Worm (Caenorhabditis elegans) whole organism, L3 larva: Measurements from ENCODE around the gene klp-19.

Source experiments
- aly-2 ChIP-seq: fragments of 150-350 bp; optimal IDR thresholded peaks from 2 replicates; lab custom pipeline; 2014; ENCODE audit warnings: missing biosample characterization, missing genetic modification characterization
- ceh-28 ChIP-seq: fragments of 150-350 bp; optimal IDR thresholded peaks from 2 replicates; lab custom pipeline; 2014; ENCODE audit warnings: missing biosample characterization, missing genetic modification reagents, missing genetic modification characterization
- egl-27 ChIP-seq: sonication (generic microtip); optimal IDR thresholded peaks from 4 replicates; lab custom pipeline; 2017; ENCODE audit warnings: missing biosample characterization, missing genetic modification reagents, missing genetic modification characterization
- egl-5 ChIP-seq: fragments of 150-350 bp; optimal IDR thresholded peaks from 2 replicates; lab custom pipeline; 2017; ENCODE audit warnings: missing biosample characterization, missing genetic modification reagents, missing genetic modification characterization, inconsistent platforms
- elt-1 ChIP-seq: fragments of 150-350 bp; optimal IDR thresholded peaks from 2 replicates; lab custom pipeline; 2014; ENCODE audit warnings: missing biosample characterization, missing genetic modification characterization
- elt-2 ChIP-seq: sonication (generic microtip); optimal IDR thresholded peaks from 2 replicates; lab custom pipeline; 2016; ENCODE audit warnings: missing genetic modification reagents, mild to moderate bottlenecking, missing genetic modification characterization, missing compliant biosample characterization
- eor-1 ChIP-seq, 2 experiments: fragments of 150-350 bp; optimal IDR thresholded peaks; 2 replicates each; lab custom pipeline; 2014 to 2018; ENCODE audit warnings: missing biosample characterization in 2 of 2, missing genetic modification characterization in 2 of 2
- fos-1 ChIP-seq: fragments of 150-350 bp; optimal IDR thresholded peaks from 2 replicates; lab custom pipeline; 2014; ENCODE audit warnings: missing biosample characterization, missing genetic modification characterization
- hmg-11 ChIP-seq: sonication (generic microtip); optimal IDR thresholded peaks from 2 replicates; lab custom pipeline; 2016; ENCODE audit warnings: missing genetic modification characterization, missing compliant biosample characterization
- jun-1 ChIP-seq: fragments of 150-350 bp; optimal IDR thresholded peaks from 2 replicates; lab custom pipeline; 2014; ENCODE audit warnings: missing biosample characterization, missing genetic modification reagents, missing genetic modification characterization
- lin-15B ChIP-seq: fragments of 150-350 bp; optimal IDR thresholded peaks from 2 replicates; lab custom pipeline; 2014; ENCODE audit warnings: missing biosample characterization, missing genetic modification characterization
- lin-39 ChIP-seq: fragments of 150-350 bp; optimal IDR thresholded peaks from 2 replicates; lab custom pipeline; 2018; ENCODE audit warnings: missing biosample characterization, missing genetic modification reagents, missing genetic modification characterization
- lsy-12 ChIP-seq: sonication (generic microtip); optimal IDR thresholded peaks from 2 replicates; lab custom pipeline; 2016; ENCODE audit warnings: mild to moderate bottlenecking, missing genetic modification characterization, missing compliant biosample characterization
- nhr-12 ChIP-seq: fragments of 150-350 bp; optimal IDR thresholded peaks from 2 replicates; lab custom pipeline; 2014; ENCODE audit warnings: missing biosample characterization, missing genetic modification characterization
- nhr-23 ChIP-seq: fragments of 150-350 bp; optimal IDR thresholded peaks from 2 replicates; lab custom pipeline; 2014; ENCODE audit warnings: missing biosample characterization, missing genetic modification reagents, missing genetic modification characterization
- nhr-25 ChIP-seq: sonication (generic microtip); optimal IDR thresholded peaks from 2 replicates; lab custom pipeline; 2017; ENCODE audit warnings: missing biosample characterization, missing genetic modification characterization
- nhr-28 ChIP-seq: fragments of 150-350 bp; optimal IDR thresholded peaks from 2 replicates; lab custom pipeline; 2014; ENCODE audit warnings: missing biosample characterization, missing genetic modification characterization
- nhr-67 ChIP-seq: fragments of 150-350 bp; optimal IDR thresholded peaks from 2 replicates; lab custom pipeline; 2014; ENCODE audit warnings: missing biosample characterization, missing genetic modification characterization
- nhr-77 ChIP-seq: fragments of 150-350 bp; optimal IDR thresholded peaks from 2 replicates; lab custom pipeline; 2014; ENCODE audit warnings: missing biosample characterization, missing genetic modification characterization
- pha-4 ChIP-seq: fragments of 150-350 bp; optimal IDR thresholded peaks from 2 replicates; lab custom pipeline; 2014; ENCODE audit warnings: missing biosample characterization, missing genetic modification reagents, missing genetic modification characterization
- pqm-1 ChIP-seq: fragments of 150-350 bp; optimal IDR thresholded peaks from 2 replicates; lab custom pipeline; 2017; ENCODE audit warnings: missing biosample characterization, missing genetic modification characterization, inconsistent platforms
- sea-2 ChIP-seq: fragments of 150-350 bp; sonication (generic microtip); optimal IDR thresholded peaks from 4 replicates; lab custom pipeline; 2014; ENCODE audit warnings: missing biosample characterization, missing genetic modification reagents, missing genetic modification characterization
- snpc-4 ChIP-seq: fragments of 150-350 bp; optimal IDR thresholded peaks from 2 replicates; lab custom pipeline; 2014; ENCODE audit warnings: missing biosample characterization, missing genetic modification characterization
- unc-62 ChIP-seq: fragments of 150-350 bp; sonication (generic microtip); optimal IDR thresholded peaks from 4 replicates; lab custom pipeline; 2014; ENCODE audit warnings: missing biosample characterization, missing genetic modification reagents, missing genetic modification characterization
- ztf-11 ChIP-seq: fragments of 150-350 bp; optimal IDR thresholded peaks from 2 replicates; lab custom pipeline; 2014; ENCODE audit warnings: missing biosample characterization, missing genetic modification characterization
- ztf-4 ChIP-seq: fragments of 150-350 bp; optimal IDR thresholded peaks from 2 replicates; lab custom pipeline; 2014; ENCODE audit warnings: missing biosample characterization, missing genetic modification characterization

The klp-19 gene

DNA sequence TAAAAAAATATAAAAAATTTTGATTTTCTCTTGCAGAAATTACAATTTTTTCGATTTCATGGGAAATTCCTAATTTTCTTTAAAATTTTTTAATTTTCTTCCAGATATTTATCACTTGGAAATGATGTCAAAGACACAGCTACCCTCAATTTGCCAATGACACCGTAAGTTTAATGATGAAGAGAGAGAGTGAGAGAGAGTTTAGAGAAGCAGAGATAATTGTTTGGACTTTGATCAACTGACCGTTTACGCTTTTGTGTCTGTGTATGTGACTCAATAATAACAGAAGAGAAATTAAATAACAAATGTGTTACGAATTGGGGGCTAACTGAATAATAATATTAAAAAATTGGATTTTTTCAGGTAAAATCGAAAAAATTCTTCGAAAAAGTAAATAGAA lies 3.5 kb upstream of the klp-19 start:
- TF ChIP-seq elt-2 (tag; lab: Kevin White, UChicago) = peak; percentile 32
- peak; percentile 67 for TF ChIP-seq pha-4
- TF ChIP-seq eor-1 (tag; optimal IDR thresholded peaks at IDR 0.05; lab: Kevin White, UChicago) = no peak
- peak; percentile 26 for TF ChIP-seq nhr-23
- no peak for TF ChIP-seq snpc-4 (tag; lab: Kevin White, UChicago)
- peak; percentile 56 for TF ChIP-seq pqm-1 (tag; lab: Kevin White, UChicago)
- TF ChIP-seq, all 47 proteins: peak for 4

DNA sequence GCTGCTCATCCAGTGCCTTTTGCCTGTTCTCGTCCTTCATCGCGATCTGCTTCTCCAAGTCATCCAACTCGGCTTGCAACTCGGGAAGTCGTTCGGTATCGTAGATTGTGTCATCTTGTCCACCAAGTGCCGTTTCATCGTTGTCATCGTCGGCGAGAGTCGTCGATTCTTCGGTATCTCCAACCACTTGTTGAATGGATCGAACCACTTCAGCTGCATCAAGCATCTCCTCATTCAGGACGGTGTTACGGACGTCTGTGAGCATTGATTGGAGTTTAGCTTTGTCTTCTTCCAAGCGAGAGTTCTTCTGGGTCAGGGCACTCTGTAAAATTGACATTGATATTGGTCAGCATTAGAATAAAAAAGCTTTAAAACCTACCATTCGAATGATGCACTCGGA lies 1.5 kb downstream of the klp-19 start:
- no peak for TF ChIP-seq ceh-28
- TF ChIP-seq egl-5 (tag; lab: Kevin White, UChicago) = no peak
- no peak for TF ChIP-seq sea-2 (GFP tag; lab: Kevin White, UChicago)

DNA sequence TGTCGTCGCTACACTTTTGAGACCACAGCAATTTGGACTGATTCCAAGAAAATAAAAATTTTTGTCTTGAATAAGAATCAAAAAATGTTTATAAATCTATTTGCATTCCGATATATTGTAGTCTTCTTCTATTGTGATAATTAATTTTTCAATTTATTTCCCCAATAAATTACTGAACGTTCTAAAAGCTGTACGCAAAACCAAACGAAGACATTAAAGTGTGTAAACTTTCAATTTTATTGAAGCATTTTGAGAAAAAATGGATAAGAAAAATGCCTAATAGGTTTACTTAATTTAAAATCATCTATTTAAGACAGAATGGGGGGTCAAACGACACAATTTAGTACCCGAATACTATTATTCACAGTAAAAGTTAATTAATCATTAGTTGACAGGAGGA lies 4.5 kb downstream of the klp-19 start:
- TF ChIP-seq nhr-77 (no peak), snpc-4 (tag; lab: Kevin White, UChicago) (no peak), aly-2 (tag; lab: Kevin White, UChicago) (no peak), unc-62 (GFP tag; lab: Kevin White, UChicago) (no peak), nhr-12 (tag; lab: Kevin White, UChicago) (no peak), pha-4 (no peak), ceh-28 (no peak), jun-1 (tag; lab: Kevin White, UChicago) (no peak), nhr-67 (no peak), ztf-11 (no peak), elt-2 (tag; lab: Kevin White, UChicago) (no peak), hmg-11 (no peak), egl-27 (tag; lab: Kevin White, UChicago) (no peak), ztf-4 (tag; lab: Kevin White, UChicago) (no peak)

DNA sequence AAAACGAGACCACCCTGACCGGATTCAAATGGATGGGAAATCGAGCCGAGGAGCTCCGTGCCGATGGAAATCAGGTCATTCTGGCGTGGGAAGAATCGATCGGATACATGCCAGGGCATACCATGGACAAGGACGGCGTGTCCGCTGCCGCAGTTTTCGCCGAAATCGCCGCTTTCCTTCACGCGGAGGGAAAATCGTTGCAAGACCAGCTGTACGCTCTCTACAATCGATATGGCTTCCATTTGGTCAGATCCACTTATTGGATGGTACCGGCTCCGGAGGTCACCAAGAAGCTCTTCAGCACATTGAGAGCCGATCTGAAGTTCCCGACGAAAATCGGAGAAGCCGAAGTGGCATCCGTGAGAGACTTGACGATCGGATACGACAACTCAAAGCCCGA lies 5.1 kb downstream of the klp-19 start:
- TF ChIP-seq nhr-67 (no peak), fos-1 (tag; lab: Kevin White, UChicago) (no peak), lsy-12 (tag; lab: Kevin White, UChicago) (no peak)
- TF ChIP-seq, all 47 proteins: peak for 0

DNA sequence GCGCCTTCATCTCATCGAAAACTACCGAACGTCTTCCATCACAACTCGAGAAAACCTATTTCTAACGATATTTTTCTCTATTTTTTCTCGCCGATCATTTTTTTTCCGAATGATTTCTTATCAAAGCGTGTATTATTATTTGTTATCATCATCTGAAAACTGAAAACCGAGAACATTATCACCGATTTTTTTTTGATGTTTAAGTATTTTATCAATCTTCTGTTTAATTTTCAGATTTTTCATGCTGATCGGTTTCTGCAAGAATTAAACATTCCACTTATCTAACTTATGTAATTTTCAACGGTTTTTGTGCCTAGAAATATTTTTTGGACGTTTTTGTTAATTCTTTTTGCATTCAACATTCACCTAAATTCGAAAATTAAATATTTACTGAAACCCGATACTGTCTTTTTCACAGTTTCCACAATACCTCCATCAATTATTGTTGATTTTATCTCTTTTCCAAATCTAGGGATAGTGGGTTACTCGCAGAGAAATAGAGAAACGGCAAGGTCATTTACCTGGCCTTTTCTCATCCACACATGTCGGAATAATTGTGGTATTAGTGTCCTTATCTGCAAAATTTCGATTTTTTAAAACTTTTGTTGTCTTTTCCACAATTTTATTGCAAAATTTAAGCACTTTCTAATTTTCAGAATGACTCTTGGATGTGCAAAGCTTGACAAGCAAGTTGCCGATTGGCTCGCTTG lies 8.2 kb downstream of the klp-19 start, which contains the start of gene pgm-2:
TSS of gene pgm-2 (plus strand) at position 657 of the 710 bp plus-strand sequence.
- TF ChIP-seq nhr-28 (no peak), elt-1 (tag; lab: Kevin White, UChicago) (peak; percentile 23), lin-15B (tag; lab: Kevin White, UChicago) (no peak), elt-2 (tag; lab: Kevin White, UChicago) (peak; percentile 77), nhr-25 (tag; lab: Kevin White, UChicago) (peak; percentile 76), nhr-23 (peak; percentile 24), pha-4 (peak; percentile 22), eor-1 (tag; optimal IDR thresholded peaks at IDR 0.05; lab: Kevin White, UChicago) (no peak)
- TF ChIP-seq, all 47 proteins: peak for 5

DNA sequence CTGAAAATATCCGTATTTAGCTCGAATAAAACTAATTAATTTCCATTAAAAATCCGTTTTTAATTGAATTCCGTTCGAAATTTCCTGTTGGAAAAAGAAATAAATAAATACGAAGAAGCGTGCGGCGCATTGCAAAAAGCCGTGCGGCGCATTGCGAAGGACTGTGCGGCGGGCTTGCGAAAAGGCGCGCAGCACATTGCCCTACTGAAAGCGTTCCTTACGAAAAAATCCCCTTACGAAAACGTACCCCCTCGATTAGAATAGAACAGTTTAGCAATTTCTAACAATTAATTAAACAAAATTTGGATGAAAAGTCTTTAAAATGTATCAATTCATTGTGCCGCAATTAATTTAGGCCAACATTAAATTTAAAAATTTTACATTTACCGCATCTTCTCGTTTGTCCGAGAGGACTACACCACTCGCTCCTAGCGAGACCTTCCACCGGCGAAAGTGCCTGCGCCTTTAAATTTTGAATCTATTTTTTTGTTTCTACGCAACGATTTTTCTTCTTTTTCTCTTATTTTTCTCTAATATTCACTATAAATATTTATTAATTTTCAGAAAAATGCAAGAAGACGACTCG lies 10.7 kb downstream of the klp-19 start, which contains the start of gene npp-18:
TSS of gene npp-18 (plus strand) at position 565 of the 586 bp plus-strand sequence.
- TF ChIP-seq nhr-23 (peak; percentile 59), pha-4 (peak; percentile 68), snpc-4 (tag; lab: Kevin White, UChicago) (peak; percentile 16), lin-15B (tag; lab: Kevin White, UChicago) (peak; percentile 89), elt-2 (tag; lab: Kevin White, UChicago) (peak; percentile 19)

DNA sequence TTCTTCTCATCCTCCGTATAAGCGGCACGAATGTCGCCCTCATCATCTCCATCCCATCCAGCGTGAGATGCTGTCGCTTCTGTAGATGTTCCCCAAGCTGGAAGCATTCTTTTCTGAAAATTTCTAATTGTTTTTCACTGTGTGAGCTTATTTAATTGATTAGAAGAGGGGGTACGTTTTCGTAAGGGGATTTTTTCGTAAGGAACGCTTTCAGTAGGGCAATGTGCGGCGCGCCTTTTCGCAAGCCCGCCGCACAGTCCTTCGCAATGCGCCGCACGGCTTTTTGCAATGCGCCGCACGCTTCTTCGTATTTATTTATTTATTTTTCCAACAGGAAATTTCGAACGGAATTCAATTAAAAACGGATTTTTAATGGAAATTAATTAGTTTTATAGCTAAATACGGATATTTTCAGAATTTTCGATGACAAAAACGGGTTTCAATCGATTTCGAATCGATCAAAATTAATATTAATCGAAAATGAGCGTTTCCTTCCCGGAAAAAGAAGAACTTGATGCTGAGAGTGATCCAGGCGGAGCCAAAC lies 14.0 kb downstream of the klp-19 start, which contains the start of gene set-25:
TSS of gene set-25 (minus strand) at position 120 of the 544 bp plus-strand sequence.
- peak; percentile 11 for TF ChIP-seq elt-2 (tag; lab: Kevin White, UChicago)
- peak; percentile 5 for TF ChIP-seq lin-39
- TF ChIP-seq ceh-28 = peak; percentile 10
